Fruit fly (Drosophila melanogaster): ENCODE measurements around the gene CG18508.

Gene CG18508

dm6 chrX:3176193-3176592 lies 3.3 kb upstream of the CG18508 start, which contains the start of gene dnc (continued):
- TF ChIP-seq CG6854 (GFP tag; optimal IDR thresholded peaks at IDR 0.05) (peak; percentile 50), CG8319 (GFP tag; optimal IDR thresholded peaks at IDR 0.05) (no peak), CG34406 (GFP tag; optimal IDR thresholded peaks at IDR 0.05) (no peak), svp (GFP tag) (no peak), CG4318 (GFP tag; optimal IDR thresholded peaks at IDR 0.05) (no peak), eg (GFP tag; IDR thresholded peaks at IDR 0.05) (peak; percentile 30; the same call in 1 of the 3 replicates), CG8119 (GFP tag; IDR thresholded peaks at IDR 0.05) (no peak), fd85E (GFP tag; optimal IDR thresholded peaks at IDR 0.05) (no peak)

- TF ChIP-seq CG8119 (GFP tag; IDR thresholded peaks at IDR 0.05) (peak; percentile 74), CG10669 (GFP tag; optimal IDR thresholded peaks at IDR 0.05) (no peak), ss (GFP tag; optimal IDR thresholded peaks at IDR 0.05) (peak; percentile 54 to 57), salr (GFP tag; optimal IDR thresholded peaks at IDR 0.05) (no peak), eg (GFP tag; IDR thresholded peaks at IDR 0.05) (peak; percentile 63; the same call in 2 of the 3 replicates), CG7368 (GFP tag; optimal IDR thresholded peaks at IDR 0.05) (no peak), CG6276 (GFP tag; optimal IDR thresholded peaks at IDR 0.05) (peak; percentile 45), CG15336 (GFP tag; IDR thresholded peaks at IDR 0.05) (peak; percentile 58), CG6163 (GFP tag; IDR thresholded peaks at IDR 0.05) (peak; percentile 59; the same call in 2 of the 3 replicates), vri (GFP tag; optimal IDR thresholded peaks at IDR 0.05) (peak; percentile 36), Eip78C (GFP tag) (peak; percentile 54), CG34406 (GFP tag; optimal IDR thresholded peaks at IDR 0.05) (peak; percentile 13), spab (GFP tag; optimal IDR thresholded peaks at IDR 0.05) (peak; percentile 3), svp (GFP tag) (no peak), Blimp-1 (GFP tag; optimal IDR thresholded peaks at IDR 0.05) (no peak), net (GFP tag; optimal IDR thresholded peaks at IDR 0.05) (peak; percentile 24), Lpt (GFP tag; optimal IDR thresholded peaks at IDR 0.05) (peak; percentile 7), CG6808 (GFP tag; optimal IDR thresholded peaks at IDR 0.05) (peak; percentile 40), CG6854 (GFP tag; optimal IDR thresholded peaks at IDR 0.05) (no peak)
Measured at dm6 chrX:3174881-3175874, 2.2 kb upstream of the CG18508 start, which contains the start of gene CG3939. Gene CG3939, plus strand, starts transcription at chrX:3175018.

dm6 chrX:3174374-3174773 lies 1.4 kb upstream of the CG18508 start, which contains the start of gene Fcp3C:
Gene Fcp3C, minus strand, starts transcription at chrX:3174474.
- TF ChIP-seq achi (GFP tag; optimal IDR thresholded peaks at IDR 0.05) (no peak), svp (GFP tag) (peak; percentile 3)

dm6 chrX:3172217-3172616 lies 723 bp downstream of the CG18508 start:
- TF ChIP-seq fkh (GFP tag; optimal IDR thresholded peaks at IDR 0.05) (no peak), CG3032 (tag; optimal IDR thresholded peaks at IDR 0.05) (no peak), salr (GFP tag; optimal IDR thresholded peaks at IDR 0.05) (no peak), vri (GFP tag; optimal IDR thresholded peaks at IDR 0.05) (no peak), esn (GFP tag; optimal IDR thresholded peaks at IDR 0.05) (no peak), Eip78C (GFP tag) (peak; percentile 53), achi (GFP tag; optimal IDR thresholded peaks at IDR 0.05) (no peak), Sox14 (GFP tag; optimal IDR thresholded peaks at IDR 0.05) (no peak)

- TF ChIP-seq fd59A (GFP tag; optimal IDR thresholded peaks at IDR 0.05) (peak; percentile 91), Eip78C (GFP tag) (peak; percentile 98), CG4318 (GFP tag; optimal IDR thresholded peaks at IDR 0.05) (peak; percentile 92), Lpt (GFP tag; optimal IDR thresholded peaks at IDR 0.05) (peak; percentile 92), CG11294 (GFP tag; IDR thresholded peaks at IDR 0.05) (peak; percentile 85), Ets21C (GFP tag; optimal IDR thresholded peaks at IDR 0.05) (peak; percentile 86), CG8632 (GFP tag; optimal IDR thresholded peaks at IDR 0.05) (peak; percentile 90), dsx (GFP tag; optimal IDR thresholded peaks at IDR 0.05; ENCODE audit: poor library complexity, severe bottlenecking) (peak; percentile 85), svp (GFP tag) (peak; percentile 95), Eip93F (GFP tag; optimal IDR thresholded peaks at IDR 0.05) (peak; percentile 71), CG15336 (GFP tag; IDR thresholded peaks at IDR 0.05) (peak; percentile 95), CG8119 (GFP tag; IDR thresholded peaks at IDR 0.05) (peak; percentile 95), CG6163 (GFP tag; IDR thresholded peaks at IDR 0.05) (peak; percentile 92; the same call in 2 of the 3 replicates), CG31627 (GFP tag; optimal IDR thresholded peaks at IDR 0.05) (peak; percentile 93), CG1621 (tag; optimal IDR thresholded peaks at IDR 0.05) (peak; percentile 91), ss (GFP tag; optimal IDR thresholded peaks at IDR 0.05) (peak; percentile 66 to 82), Sox14 (GFP tag; optimal IDR thresholded peaks at IDR 0.05) (peak; percentile 94), Eip75B (GFP tag; optimal IDR thresholded peaks at IDR 0.05) (peak; percentile 92), cyc (GFP tag; optimal IDR thresholded peaks at IDR 0.05) (peak; percentile 94), fd85E (GFP tag; optimal IDR thresholded peaks at IDR 0.05) (peak; percentile 57)
Measured at dm6 chrX:3162405-3163256, 10.3 kb downstream of the CG18508 start.
